Worm (Caenorhabditis elegans) whole organism, L2 larva: Measurements from ENCODE around the gene T23G7.3.

Experiments
- C34F6.9 ChIP-seq: fragments of 150-350 bp; optimal IDR thresholded peaks from 2 replicates; lab custom pipeline; 2014; ENCODE audit warnings: missing biosample characterization, missing genetic modification characterization
- F13H6.1 ChIP-seq: sonication (generic microtip); optimal IDR thresholded peaks from 2 replicates; lab custom pipeline; 2016; ENCODE audit warnings: missing genetic modification characterization, missing compliant biosample characterization
- Y55F3AM.14 ChIP-seq: fragments of 200-800 bp; sonication (Bioruptor generic); optimal IDR thresholded peaks from 2 replicates; lab custom pipeline; 2018; ENCODE audit warnings: mild to moderate bottlenecking, missing genetic modification characterization, missing compliant biosample characterization
- ZK546.5 ChIP-seq: sonication (generic microtip); optimal IDR thresholded peaks from 2 replicates; lab custom pipeline; 2017; ENCODE audit warnings: missing biosample characterization, missing genetic modification characterization
- aly-2 ChIP-seq: fragments of 150-350 bp; optimal IDR thresholded peaks from 2 replicates; lab custom pipeline; 2014; ENCODE audit warnings: missing biosample characterization, missing genetic modification characterization
- ama-1 ChIP-seq: fragments of 150-350 bp; optimal IDR thresholded peaks from 2 replicates; lab custom pipeline; 2018; ENCODE audit warnings: inconsistent platforms
- blmp-1 ChIP-seq: sonication (generic microtip); optimal IDR thresholded peaks from 2 replicates; lab custom pipeline; 2017; ENCODE audit warnings: missing genetic modification characterization, mild to moderate bottlenecking, missing compliant biosample characterization, antibody characterized with exemption, moderate library complexity; ENCODE audit not compliant: insufficient read depth
- ceh-16 ChIP-seq: fragments of 150-350 bp; optimal IDR thresholded peaks from 2 replicates; lab custom pipeline; 2014; ENCODE audit warnings: missing biosample characterization, missing genetic modification characterization
- ceh-82 ChIP-seq: fragments of 150-350 bp; optimal IDR thresholded peaks from 2 replicates; lab custom pipeline; 2014; ENCODE audit warnings: missing biosample characterization, missing genetic modification characterization
- crh-2 ChIP-seq: sonication (generic microtip); optimal IDR thresholded peaks from 2 replicates; lab custom pipeline; 2017; ENCODE audit warnings: missing biosample characterization, missing genetic modification characterization
- dmd-4 ChIP-seq: sonication (generic microtip); optimal IDR thresholded peaks from 2 replicates; lab custom pipeline; 2017; ENCODE audit warnings: missing biosample characterization, missing genetic modification characterization
- egl-27 ChIP-seq: sonication (generic microtip); optimal IDR thresholded peaks from 3 replicates; lab custom pipeline; 2017; ENCODE audit warnings: missing biosample characterization, missing genetic modification reagents, missing genetic modification characterization
- elt-3 ChIP-seq: sonication (generic microtip); optimal IDR thresholded peaks from 2 replicates; lab custom pipeline; 2017; ENCODE audit warnings: missing biosample characterization, missing genetic modification characterization
- fos-1 ChIP-seq: fragments of 150-350 bp; optimal IDR thresholded peaks from 2 replicates; lab custom pipeline; 2014; ENCODE audit warnings: missing biosample characterization, missing genetic modification characterization
- gmeb-1 ChIP-seq: fragments of 150-350 bp; optimal IDR thresholded peaks from 2 replicates; lab custom pipeline; 2014; ENCODE audit warnings: missing biosample characterization, missing genetic modification characterization
- lin-11 ChIP-seq: fragments of 150-350 bp; sonication (generic microtip); optimal IDR thresholded peaks from 2 replicates; lab custom pipeline; 2014; ENCODE audit warnings: missing biosample characterization, missing genetic modification characterization, inconsistent platforms, mixed read lengths
- lin-13 ChIP-seq: fragments of 150-350 bp; optimal IDR thresholded peaks from 2 replicates; lab custom pipeline; 2014; ENCODE audit warnings: missing biosample characterization, missing genetic modification reagents, missing genetic modification characterization
- lin-39 ChIP-seq: fragments of 150-350 bp; optimal IDR thresholded peaks from 2 replicates; lab custom pipeline; 2014; ENCODE audit warnings: missing biosample characterization, missing genetic modification reagents, missing genetic modification characterization
- lsy-2 ChIP-seq, 2 experiments: fragments of 150-350 bp in 1 of 2; sonication (generic microtip) in 1 of 2; optimal IDR thresholded peaks; 2 replicates each; lab custom pipeline; 2014 to 2017; ENCODE audit warnings: missing biosample characterization in 2 of 2, missing genetic modification characterization in 2 of 2
- mab-5 ChIP-seq: fragments of 150-350 bp; optimal IDR thresholded peaks from 2 replicates; lab custom pipeline; 2014; ENCODE audit warnings: missing biosample characterization, missing genetic modification characterization
- mdl-1 ChIP-seq, 2 experiments: fragments of 150-350 bp in 1 of 2; sonication (generic microtip) in 1 of 2; optimal IDR thresholded peaks; 2 replicates each; lab custom pipeline; 2017; ENCODE audit warnings: missing biosample characterization in 2 of 2, missing genetic modification characterization in 2 of 2
- nhr-11 ChIP-seq: fragments of 150-350 bp; optimal IDR thresholded peaks from 2 replicates; lab custom pipeline; 2014; ENCODE audit warnings: missing biosample characterization, missing genetic modification characterization
- nhr-129 ChIP-seq: fragments of 150-350 bp; optimal IDR thresholded peaks from 2 replicates; lab custom pipeline; 2014; ENCODE audit warnings: missing biosample characterization, missing genetic modification characterization
- nhr-21 ChIP-seq: fragments of 150-350 bp; optimal IDR thresholded peaks from 2 replicates; lab custom pipeline; 2014; ENCODE audit warnings: missing biosample characterization, missing genetic modification characterization
- nhr-237 ChIP-seq: fragments of 150-350 bp; optimal IDR thresholded peaks from 2 replicates; lab custom pipeline; 2014; ENCODE audit warnings: missing biosample characterization, missing genetic modification characterization
- nhr-25 ChIP-seq: fragments of 150-350 bp; sonication (generic microtip); optimal IDR thresholded peaks from 3 replicates; lab custom pipeline; 2014; ENCODE audit warnings: missing biosample characterization, missing genetic modification characterization
- nhr-6 ChIP-seq: fragments of 150-350 bp; optimal IDR thresholded peaks from 2 replicates; lab custom pipeline; 2014; ENCODE audit warnings: missing biosample characterization, missing genetic modification characterization
- peb-1 ChIP-seq: fragments of 150-350 bp; optimal IDR thresholded peaks from 2 replicates; lab custom pipeline; 2014; ENCODE audit warnings: missing biosample characterization, missing genetic modification characterization
- skn-1 ChIP-seq: sonication (generic microtip); optimal IDR thresholded peaks from 2 replicates; lab custom pipeline; 2017; ENCODE audit warnings: missing biosample characterization, missing genetic modification characterization
- sma-3 ChIP-seq: sonication (generic microtip); optimal IDR thresholded peaks from 2 replicates; lab custom pipeline; 2016; ENCODE audit warnings: missing genetic modification reagents, missing genetic modification characterization, missing compliant biosample characterization
- sma-9 ChIP-seq, 2 experiments: fragments of 150-350 bp in 1 of 2; sonication (generic microtip) in 1 of 2; optimal IDR thresholded peaks; 2 replicates each; lab custom pipeline; 2014 to 2016; ENCODE audit warnings: missing genetic modification characterization in 2 of 2, mild to moderate bottlenecking in 1 of 2, missing biosample characterization in 1 of 2, missing compliant biosample characterization in 1 of 2, missing genetic modification reagents in 1 of 2, moderate library complexity in 1 of 2
- unc-62 ChIP-seq: fragments of 150-350 bp; optimal IDR thresholded peaks from 2 replicates; lab custom pipeline; 2014; ENCODE audit warnings: missing biosample characterization, missing genetic modification reagents, missing genetic modification characterization
- zag-1 ChIP-seq: fragments of 150-350 bp; optimal IDR thresholded peaks from 2 replicates; lab custom pipeline; 2014; ENCODE audit warnings: missing biosample characterization, missing genetic modification characterization

The T23G7.3 gene

DNA sequence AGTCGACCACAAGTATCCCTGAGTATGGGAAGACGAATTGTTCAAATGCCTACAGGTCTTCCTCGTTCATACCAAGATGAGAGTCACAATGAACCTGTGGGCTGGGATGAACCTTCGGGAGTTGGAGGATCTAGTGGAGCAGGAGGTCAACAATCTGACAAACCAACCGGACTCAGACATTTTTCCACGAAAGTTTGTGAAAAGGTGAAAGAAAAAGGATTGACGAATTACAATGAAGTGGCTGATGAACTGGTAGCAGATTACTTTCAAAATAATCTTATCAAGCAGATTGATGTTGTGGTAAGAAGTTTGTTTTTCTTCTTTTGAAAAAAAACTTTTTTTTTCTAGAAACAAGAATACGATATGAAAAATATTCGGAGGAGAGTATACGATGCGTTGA is 2.4 kb upstream of the T23G7.3 start:
- TF ChIP-seq nhr-21 (tag; lab: Kevin White, UChicago) (no peak), nhr-25 (tag; lab: Kevin White, UChicago) (peak; percentile 88), mab-5 (tag; lab: Kevin White, UChicago) (no peak)

DNA sequence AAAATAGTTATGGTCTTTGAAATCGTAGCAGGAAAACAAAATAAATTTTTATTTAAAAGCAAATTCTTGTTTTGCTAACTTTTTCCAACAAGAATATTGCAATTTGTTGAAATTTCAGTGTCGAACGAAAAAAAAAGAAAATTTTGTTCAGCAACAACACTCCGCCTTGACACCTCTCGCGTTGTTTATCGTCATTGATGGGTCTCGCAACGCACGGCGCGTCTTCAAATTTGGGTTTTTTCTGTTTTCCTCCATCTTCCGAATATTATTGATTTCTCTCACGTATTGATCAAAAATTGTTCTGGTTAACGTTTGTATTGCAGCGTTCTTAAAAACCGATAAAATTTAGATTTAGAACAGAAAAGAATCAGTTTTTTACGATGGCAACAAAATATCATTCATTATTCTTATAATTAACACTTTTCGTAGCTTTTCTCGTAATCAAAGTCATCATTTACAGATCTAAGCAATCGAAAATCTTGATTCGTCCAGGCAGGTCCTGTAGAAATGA is 1.9 kb upstream of the T23G7.3 start, which contains the start of gene dpl-1:
dpl-1 (plus strand) TSS at position 461 of the 511 bp plus-strand sequence.
- TF ChIP-seq C34F6.9 (tag; lab: Kevin White, UChicago): peak; percentile 60
- no peak for TF ChIP-seq nhr-237 (tag; lab: Kevin White, UChicago)
- no peak for TF ChIP-seq F13H6.1 (tag; lab: Kevin White, UChicago)
- peak; percentile 76 for TF ChIP-seq gmeb-1 (tag; lab: Kevin White, UChicago)
- peak in 1 of 2 experiments; percentile 68 for TF ChIP-seq lsy-2 (tag; optimal IDR thresholded peaks at IDR 0.05; lab: Kevin White, UChicago)
- no peak for TF ChIP-seq skn-1 (tag; lab: Kevin White, UChicago)
- TF ChIP-seq lin-39 (tag; lab: Kevin White, UChicago): no peak
- TF ChIP-seq peb-1 (tag; lab: Kevin White, UChicago): no peak
- TF ChIP-seq lin-13: peak; percentile 9
- peak; percentile 35 for TF ChIP-seq nhr-129 (tag; lab: Kevin White, UChicago)

DNA sequence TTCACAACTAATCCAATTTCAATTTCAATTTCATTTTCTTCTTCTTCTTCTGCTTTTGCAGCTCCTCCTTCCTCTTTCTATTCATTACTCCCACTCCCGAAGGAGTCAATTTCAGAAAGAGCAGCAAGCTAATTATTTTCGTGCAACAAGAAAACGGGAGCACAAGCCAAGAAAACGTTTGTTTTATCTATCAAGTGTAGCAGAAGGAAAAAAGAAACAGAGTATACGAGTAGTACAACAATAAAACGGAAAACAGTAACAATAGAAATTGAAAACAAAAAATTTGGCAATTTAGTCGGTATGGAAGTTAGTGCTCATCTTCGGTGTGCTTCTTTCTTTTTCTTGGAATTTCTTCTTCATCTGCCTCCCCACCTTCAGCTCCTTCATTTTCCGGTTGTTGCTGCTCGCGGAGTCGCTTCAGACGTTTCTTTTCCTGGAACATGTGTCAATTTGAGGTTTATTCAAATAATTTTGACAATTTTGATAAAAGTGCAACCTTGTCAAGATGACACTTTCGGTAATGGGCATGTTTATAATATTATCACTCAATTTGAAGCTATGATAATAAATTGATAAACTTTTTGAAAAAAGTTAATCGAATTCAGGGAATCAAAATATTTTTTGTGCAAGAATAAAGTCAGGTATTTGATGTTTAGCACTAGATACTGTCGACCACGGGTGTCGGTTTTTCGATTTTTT is 1.7 kb downstream of the T23G7.3 start, which contains the start of gene W07A12.8:
W07A12.8 (minus strand) TSS at position 51 of the 699 bp plus-strand sequence.
- TF ChIP-seq ceh-16 (tag; lab: Kevin White, UChicago) (no peak), skn-1 (tag; lab: Kevin White, UChicago) (no peak), fos-1 (tag; lab: Kevin White, UChicago) (peak; percentile 57), elt-3 (no peak), dmd-4 (tag; lab: Kevin White, UChicago) (no peak)

DNA sequence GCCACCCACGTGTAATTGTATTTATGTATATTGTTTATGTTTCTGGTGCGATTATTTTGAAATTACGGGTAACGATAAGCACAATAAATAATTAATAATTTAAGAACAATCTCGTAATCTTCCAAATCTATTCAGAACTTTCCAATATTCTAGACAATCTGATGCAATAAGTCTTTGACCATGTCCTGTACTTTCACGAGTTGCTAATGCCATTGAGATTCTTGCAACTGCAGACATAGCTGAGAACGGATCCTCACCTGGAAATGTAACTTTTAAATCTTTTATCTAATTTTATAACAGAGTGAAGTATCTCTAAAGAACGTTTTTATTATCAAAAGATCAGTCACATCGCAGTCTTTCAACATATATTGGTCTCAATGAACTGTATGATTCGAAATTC is 4.3 kb downstream of the T23G7.3 start:
- no peak for TF ChIP-seq unc-62 (GFP tag; lab: Kevin White, UChicago)
- no peak for TF ChIP-seq mdl-1 (tag; optimal IDR thresholded peaks at IDR 0.05; lab: Kevin White, UChicago)
- TF ChIP-seq nhr-237 (tag; lab: Kevin White, UChicago): no peak
- TF ChIP-seq ama-1 (lab: Kevin White, UChicago): peak; percentile 60

DNA sequence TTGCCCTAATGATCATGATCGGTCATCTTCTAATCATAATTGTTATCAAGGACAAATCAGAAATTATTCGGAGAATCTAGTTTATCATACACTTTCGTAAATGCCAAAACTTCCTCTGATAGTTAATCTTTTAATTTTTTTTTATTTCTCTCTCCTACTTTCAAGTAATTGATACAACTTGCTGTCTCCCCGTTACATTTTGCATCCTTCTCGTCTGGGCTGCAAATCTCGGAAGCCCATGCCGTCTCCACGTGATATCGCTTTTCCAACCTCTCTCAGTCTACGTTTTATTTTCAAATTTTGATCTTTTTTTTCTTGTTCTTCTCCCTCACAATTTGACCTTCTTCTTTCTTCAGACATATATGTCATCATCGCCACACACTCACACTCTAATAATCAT is 6.6 kb downstream of the T23G7.3 start, which contains the start of gene rhy-1:
rhy-1 (plus strand) TSS at position 357 of the 400 bp plus-strand sequence.
- TF ChIP-seq sma-9 (GFP tag; optimal IDR thresholded peaks at IDR 0.05; lab: Kevin White, UChicago): peak; percentile 62
- no peak for TF ChIP-seq sma-9 (tag; optimal IDR thresholded peaks at IDR 0.05; lab: Kevin White, UChicago)
- TF ChIP-seq nhr-25 (tag; lab: Kevin White, UChicago): peak; percentile 64
- TF ChIP-seq sma-3 (GFP tag; lab: Kevin White, UChicago): peak; percentile 10
- TF ChIP-seq ZK546.5 (tag; lab: Kevin White, UChicago): no peak
- TF ChIP-seq blmp-1: peak; percentile 1

DNA sequence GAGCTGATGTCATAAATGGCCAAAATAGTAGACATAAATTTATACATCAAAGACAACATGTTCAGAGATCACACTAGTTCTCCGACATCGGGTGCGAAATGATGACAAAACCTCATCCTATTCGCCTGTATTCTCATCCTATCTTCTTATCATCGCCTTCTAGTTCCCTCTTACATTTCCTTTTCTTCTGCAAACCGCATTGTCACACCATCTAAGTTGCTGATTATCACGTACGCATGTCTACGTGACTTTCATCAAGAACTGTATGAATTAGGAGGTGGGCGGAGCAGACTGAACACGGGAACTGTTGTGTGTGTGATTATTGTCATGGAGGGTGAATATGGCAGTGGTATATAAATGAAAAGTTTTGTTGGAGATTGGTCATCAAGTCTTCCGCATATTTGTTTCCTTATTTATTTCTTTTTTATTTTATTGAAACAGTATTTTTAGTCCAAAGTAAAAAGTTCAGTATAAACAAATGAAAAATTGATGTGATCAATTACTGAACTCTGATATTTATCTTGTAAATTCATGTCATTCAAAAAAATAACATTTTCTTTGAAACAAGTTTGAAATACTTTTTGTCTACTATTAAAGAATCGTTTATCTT is 7.3 kb downstream of the T23G7.3 start:
- TF ChIP-seq egl-27 (tag; lab: Kevin White, UChicago) (no peak), sma-9 (GFP tag; optimal IDR thresholded peaks at IDR 0.05; lab: Kevin White, UChicago) (peak; percentile 90), sma-9 (tag; optimal IDR thresholded peaks at IDR 0.05; lab: Kevin White, UChicago) (no peak), fos-1 (tag; lab: Kevin White, UChicago) (peak; percentile 72), crh-2 (tag; lab: Kevin White, UChicago) (peak; percentile 4), ceh-82 (tag; lab: Kevin White, UChicago) (no peak), skn-1 (tag; lab: Kevin White, UChicago) (peak; percentile 72), nhr-129 (tag; lab: Kevin White, UChicago) (peak; percentile 52), aly-2 (no peak), sma-3 (GFP tag; lab: Kevin White, UChicago) (peak; percentile 85), nhr-11 (tag; lab: Kevin White, UChicago) (no peak), lsy-2 (tag; optimal IDR thresholded peaks at IDR 0.05; lab: Kevin White, UChicago) (no peak), zag-1 (tag; lab: Kevin White, UChicago) (no peak), nhr-6 (no peak), nhr-21 (tag; lab: Kevin White, UChicago) (peak; percentile 89), ceh-16 (tag; lab: Kevin White, UChicago) (no peak), gmeb-1 (tag; lab: Kevin White, UChicago) (peak; percentile 38), Y55F3AM.14 (no peak), lin-11 (tag; lab: Kevin White, UChicago) (no peak), lin-13 (no peak), nhr-25 (tag; lab: Kevin White, UChicago) (peak; percentile 26), blmp-1 (peak; percentile 40)
- TF ChIP-seq, all 48 proteins: peak for 10
